Fruit fly (Drosophila melanogaster): ENCODE results near the gene CG5854.

Gene CG5854

dm6 chr3R:23915042-23915428, 18.7 kb upstream of the CG5854 start (continued):
- no peak for TF ChIP-seq Mes4 (GFP tag; optimal IDR thresholded peaks at IDR 0.05)
- TF ChIP-seq CG31441 (GFP tag; IDR thresholded peaks at IDR 0.05): no peak
- TF ChIP-seq lbe (GFP tag; optimal IDR thresholded peaks at IDR 0.05): peak; percentile 93
- no peak for TF ChIP-seq pho (GFP tag; optimal IDR thresholded peaks at IDR 0.05)
- no peak for TF ChIP-seq Max (GFP tag; optimal IDR thresholded peaks at IDR 0.05)
- no peak for TF ChIP-seq NC2α (GFP tag; optimal IDR thresholded peaks at IDR 0.05)
- no peak for TF ChIP-seq CG9817 (tag; optimal IDR thresholded peaks at IDR 0.05)
- no peak for TF ChIP-seq CG5953 (GFP tag; IDR thresholded peaks at IDR 0.05)
- TF ChIP-seq chn (GFP tag; optimal IDR thresholded peaks at IDR 0.05): no peak
- TF ChIP-seq nerfin-1 (tag; optimal IDR thresholded peaks at IDR 0.05): no peak
- no peak for TF ChIP-seq ham (GFP tag; IDR thresholded peaks at IDR 0.05)
- TF ChIP-seq grau (tag; optimal IDR thresholded peaks at IDR 0.05): peak; percentile 25
- TF ChIP-seq fd96Cb (tag; optimal IDR thresholded peaks at IDR 0.05): peak; percentile 23
- TF ChIP-seq CG18011 (GFP tag; optimal IDR thresholded peaks at IDR 0.05): no peak
- no peak for TF ChIP-seq prd (optimal IDR thresholded peaks at IDR 0.05)
- TF ChIP-seq prd (GFP tag; IDR thresholded peaks at IDR 0.05): peak; percentile 55; the same call in 2 of the 3 replicates
- TF ChIP-seq CG43689 (GFP tag; IDR thresholded peaks at IDR 0.05): no peak
- no peak for TF ChIP-seq p53 (GFP tag; optimal IDR thresholded peaks at IDR 0.05)
- no peak for TF ChIP-seq hkb (optimal IDR thresholded peaks at IDR 0.05)
- TF ChIP-seq hkb (GFP tag; IDR thresholded peaks at IDR 0.05): peak; percentile 53
- TF ChIP-seq odd (GFP tag; optimal IDR thresholded peaks at IDR 0.05): no peak
- no peak for TF ChIP-seq TFAM (GFP tag; optimal IDR thresholded peaks at IDR 0.05)
- TF ChIP-seq cato (GFP tag; optimal IDR thresholded peaks at IDR 0.05; ENCODE audit: borderline replicate concordance): no peak
- no peak for TF ChIP-seq CG9876 (GFP tag; optimal IDR thresholded peaks at IDR 0.05)
- TF ChIP-seq fru (optimal IDR thresholded peaks at IDR 0.05): no peak
- TF ChIP-seq CG4854 (GFP tag; optimal IDR thresholded peaks at IDR 0.05): no peak
- TF ChIP-seq B-H1 (GFP tag; IDR thresholded peaks at IDR 0.05): no peak; the same call in 1 of the 3 replicates
- TF ChIP-seq vvl (GFP tag; IDR thresholded peaks at IDR 0.05): peak; percentile 65
- no peak for TF ChIP-seq ato (GFP tag; IDR thresholded peaks at IDR 0.05; ENCODE audit: partially characterized antibody)
- TF ChIP-seq CG15073 (GFP tag; optimal IDR thresholded peaks at IDR 0.05): no peak
- TF ChIP-seq CG6654 (GFP tag; optimal IDR thresholded peaks at IDR 0.05): no peak
- peak; percentile 34; the same call in 1 of the 2 replicates for TF ChIP-seq slbo (GFP tag; IDR thresholded peaks at IDR 0.05)
- TF ChIP-seq CG34376 (GFP tag; optimal IDR thresholded peaks at IDR 0.05): no peak
- TF ChIP-seq CG13123 (GFP tag; optimal IDR thresholded peaks at IDR 0.05): no peak
- no peak for TF ChIP-seq zfh1 (GFP tag; IDR thresholded peaks at IDR 0.05)
- no peak for TF ChIP-seq caup (GFP tag; optimal IDR thresholded peaks at IDR 0.05; ENCODE audit: severe bottlenecking)
- TF ChIP-seq jigr1 (GFP tag; IDR thresholded peaks at IDR 0.05): no peak
- TF ChIP-seq CG6765 (GFP tag; optimal IDR thresholded peaks at IDR 0.05): no peak
- TF ChIP-seq Myb (GFP tag; optimal IDR thresholded peaks at IDR 0.05): no peak
- TF ChIP-seq tap (tag; optimal IDR thresholded peaks at IDR 0.05): no peak
- TF ChIP-seq Eip74EF (GFP tag; optimal IDR thresholded peaks at IDR 0.05): no peak
- no peak for TF ChIP-seq sna (GFP tag; IDR thresholded peaks at IDR 0.05; ENCODE audit: partially characterized antibody)
- TF ChIP-seq lmd (GFP tag; IDR thresholded peaks at IDR 0.05): peak; percentile 54
- TF ChIP-seq Oli (tag; optimal IDR thresholded peaks at IDR 0.05): peak; percentile 21
- TF ChIP-seq CrebB (tag; optimal IDR thresholded peaks at IDR 0.05): no peak
- no peak for TF ChIP-seq CG16815 (GFP tag; optimal IDR thresholded peaks at IDR 0.05)
- TF ChIP-seq exex (tag; optimal IDR thresholded peaks at IDR 0.05): no peak
- TF ChIP-seq crp (GFP tag; optimal IDR thresholded peaks at IDR 0.05): no peak
- peak; percentile 44 for TF ChIP-seq CG18599 (GFP tag; optimal IDR thresholded peaks at IDR 0.05)
- no peak for TF ChIP-seq cad (GFP tag; optimal IDR thresholded peaks at IDR 0.05)
- TF ChIP-seq D19B (GFP tag; optimal IDR thresholded peaks at IDR 0.05): no peak
- TF ChIP-seq CG17186 (GFP tag; optimal IDR thresholded peaks at IDR 0.05): no peak
